Worm (Caenorhabditis elegans) whole organism, young adult: ENCODE data around the gene W07E11.1.

ENCODE experiments used
- B0035.1 ChIP-seq: sonication (generic microtip); optimal IDR thresholded peaks from 2 replicates; lab custom pipeline; 2016; ENCODE audit warnings: missing genetic modification characterization, mild to moderate bottlenecking, missing compliant biosample characterization, missing genotype, missing genetic modification reagents
- B0261.1 ChIP-seq: sonication (generic microtip); optimal IDR thresholded peaks from 2 replicates; lab custom pipeline; 2016; ENCODE audit warnings: mild to moderate bottlenecking, missing genetic modification characterization, moderate library complexity, missing compliant biosample characterization
- B0336.3 ChIP-seq: fragments of 200-800 bp; sonication (Bioruptor generic); IDR thresholded peaks from 2 replicates; pipeline ENCODE4 v1.3.6; 2022; ENCODE audit warnings: missing genetic modification characterization, missing compliant biosample characterization
- D2030.7 ChIP-seq: fragments of 200-800 bp; sonication (Bioruptor generic); IDR thresholded peaks from 2 replicates; pipeline ENCODE4 v1.3.6; 2022; ENCODE audit warnings: missing genetic modification reagents, missing genetic modification characterization, missing compliant biosample characterization
- F33H1.4 ChIP-seq: fragments of 200-800 bp; sonication (Bioruptor generic); IDR thresholded peaks from 2 replicates; pipeline ENCODE4 v1.3.6; 2022; ENCODE audit warnings: missing genetic modification reagents, missing genetic modification characterization, missing compliant biosample characterization
- F37B4.10 ChIP-seq: fragments of 200-800 bp; sonication (Bioruptor generic); IDR thresholded peaks from 2 replicates; pipeline ENCODE4 v1.3.6; 2022; ENCODE audit warnings: missing genetic modification characterization, missing compliant biosample characterization
- F52B5.7 ChIP-seq: sonication (generic microtip); optimal IDR thresholded peaks from 2 replicates; lab custom pipeline; 2016; ENCODE audit warnings: mild to moderate bottlenecking, missing genetic modification characterization, missing compliant biosample characterization
- F55B11.4 ChIP-seq: sonication (generic microtip); optimal IDR thresholded peaks from 2 replicates; lab custom pipeline; 2016; ENCODE audit warnings: missing compliant biosample characterization, missing genetic modification characterization, borderline replicate concordance; ENCODE audit not compliant: insufficient read depth
- F57A8.1 ChIP-seq: fragments of 200-800 bp; sonication (Bioruptor generic); optimal IDR thresholded peaks from 2 replicates; lab custom pipeline; 2018; ENCODE audit warnings: mild to moderate bottlenecking, missing genetic modification characterization, moderate library complexity, missing compliant biosample characterization
- atf-7 ChIP-seq: sonication (generic microtip); optimal IDR thresholded peaks from 2 replicates; lab custom pipeline; 2017; ENCODE audit warnings: mild to moderate bottlenecking, missing genetic modification characterization, missing compliant biosample characterization
- attf-3 ChIP-seq: fragments of 200-800 bp; sonication (Bioruptor generic); conservative IDR thresholded peaks from 2 replicates; pipeline ENCODE4 v1.3.6; 2022; ENCODE audit warnings: missing genetic modification reagents, missing genetic modification characterization, missing compliant biosample characterization
- bed-2 ChIP-seq: fragments of 200-800 bp; sonication (Bioruptor generic); IDR thresholded peaks from 2 replicates; pipeline ENCODE4 v1.3.6; 2022; ENCODE audit warnings: missing genetic modification reagents, missing genetic modification characterization, missing compliant biosample characterization
- cebp-1 ChIP-seq, 2 experiments: fragments of 200-800 bp in 1 of 2; sonication (Bioruptor generic) in 1 of 2; sonication (generic microtip) in 1 of 2; IDR thresholded peaks in 1 of 2; optimal IDR thresholded peaks in 1 of 2; 2 replicates each; pipeline versions ENCODE4 v1.3.6 to Lab custom; 2017 to 2022; ENCODE audit warnings: missing compliant biosample characterization in 2 of 2, missing genetic modification characterization in 2 of 2, mild to moderate bottlenecking in 1 of 2, missing genetic modification reagents in 1 of 2, moderate library complexity in 1 of 2
- ceh-100 ChIP-seq: fragments of 200-800 bp; sonication (Bioruptor generic); IDR thresholded peaks from 2 replicates; pipeline ENCODE4 v1.3.6; 2022; ENCODE audit warnings: missing genetic modification reagents, missing genetic modification characterization, missing compliant biosample characterization
- ceh-27 ChIP-seq: fragments of 200-800 bp; sonication (Bioruptor generic); optimal IDR thresholded peaks from 2 replicates; lab custom pipeline; 2018; ENCODE audit warnings: mild to moderate bottlenecking, missing genetic modification characterization, moderate library complexity, missing compliant biosample characterization
- egl-44 ChIP-seq: fragments of 200-800 bp; sonication (Bioruptor generic); IDR thresholded peaks from 2 replicates; pipeline ENCODE4 v1.3.6; 2022; ENCODE audit warnings: missing genetic modification reagents, missing genetic modification characterization, missing compliant biosample characterization
- ekl-4 ChIP-seq: fragments of 200-800 bp; sonication (Bioruptor generic); IDR thresholded peaks from 2 replicates; pipeline ENCODE4 v1.3.6; 2022; ENCODE audit warnings: missing genetic modification reagents, missing genetic modification characterization, missing compliant biosample characterization
- fkh-3 ChIP-seq: sonication (generic microtip); optimal IDR thresholded peaks from 2 replicates; lab custom pipeline; 2016; ENCODE audit warnings: mild to moderate bottlenecking, missing genetic modification characterization, missing compliant biosample characterization
- gei-17 ChIP-seq: fragments of 200-800 bp; sonication (Bioruptor generic); optimal IDR thresholded peaks from 2 replicates; lab custom pipeline; 2018; ENCODE audit warnings: mild to moderate bottlenecking, missing genetic modification characterization, missing compliant biosample characterization
- hmg-1.2 ChIP-seq: fragments of 200-800 bp; sonication (Bioruptor generic); IDR thresholded peaks from 2 replicates; pipeline ENCODE4 v1.3.6; 2022; ENCODE audit warnings: missing genetic modification reagents, missing genetic modification characterization, missing compliant biosample characterization
- hsf-1 ChIP-seq: fragments of 200-800 bp; sonication (Bioruptor generic); IDR thresholded peaks from 2 replicates; pipeline ENCODE4 v1.3.6; 2022; ENCODE audit warnings: missing genetic modification reagents, missing genetic modification characterization, missing compliant biosample characterization
- let-607 ChIP-seq, 2 experiments: fragments of 200-800 bp in 1 of 2; sonication (Bioruptor generic) in 1 of 2; sonication (generic microtip) in 1 of 2; optimal IDR thresholded peaks; 2 replicates each; lab custom pipeline; 2016 to 2018; ENCODE audit warnings: mild to moderate bottlenecking in 2 of 2, missing compliant biosample characterization in 2 of 2, missing genetic modification characterization in 2 of 2, moderate library complexity in 2 of 2, missing genotype in 1 of 2
- lin-35 ChIP-seq, 3 experiments: fragments of 150-350 bp in 2 of 3; sonication (generic microtip) in 1 of 3; optimal IDR thresholded peaks; 2 replicates each; lab custom pipeline; 2014 to 2018; ENCODE audit warnings: missing biosample characterization in 3 of 3, missing genetic modification characterization in 3 of 3, missing genetic modification reagents in 3 of 3
- madf-3 ChIP-seq: fragments of 200-800 bp; sonication (Bioruptor generic); IDR thresholded peaks from 2 replicates; pipeline ENCODE4 v1.3.6; 2022; ENCODE audit warnings: missing genetic modification reagents, missing genetic modification characterization, missing compliant biosample characterization
- madf-8 ChIP-seq: fragments of 200-800 bp; sonication (Bioruptor generic); conservative IDR thresholded peaks from 2 replicates; pipeline ENCODE4 v1.3.6; 2022; ENCODE audit warnings: missing genetic modification reagents, missing genetic modification characterization, missing compliant biosample characterization
- mcd-1 ChIP-seq: fragments of 200-800 bp; sonication (Bioruptor generic); IDR thresholded peaks from 2 replicates; pipeline ENCODE4 v1.3.6; 2022; ENCODE audit warnings: missing genetic modification reagents, missing genetic modification characterization, missing compliant biosample characterization
- mes-4 ChIP-seq: sonication (generic microtip); optimal IDR thresholded peaks from 2 replicates; lab custom pipeline; 2016; ENCODE audit warnings: missing genotype, missing genetic modification characterization, missing compliant biosample characterization
- nhr-179 ChIP-seq: sonication (generic microtip); optimal IDR thresholded peaks from 2 replicates; lab custom pipeline; 2016; ENCODE audit warnings: mild to moderate bottlenecking, missing genetic modification characterization, missing compliant biosample characterization
- nhr-80 ChIP-seq: sonication (generic microtip); optimal IDR thresholded peaks from 2 replicates; lab custom pipeline; 2016; ENCODE audit warnings: missing genetic modification characterization, missing compliant biosample characterization
- nhr-90 ChIP-seq: sonication (generic microtip); optimal IDR thresholded peaks from 2 replicates; lab custom pipeline; 2016; ENCODE audit warnings: missing genotype, mild to moderate bottlenecking, missing genetic modification characterization, missing compliant biosample characterization
- rec-8 ChIP-seq, 2 experiments: sonication (generic microtip); optimal IDR thresholded peaks; 2 replicates each; lab custom pipeline; 2016; ENCODE audit warnings: mild to moderate bottlenecking in 2 of 2, missing genetic modification characterization in 2 of 2, missing genetic modification reagents in 2 of 2, missing genotype in 2 of 2, missing biosample characterization in 1 of 2, missing compliant biosample characterization in 1 of 2, moderate library complexity in 1 of 2
- rpc-1 ChIP-seq, 2 experiments: fragments of 150-350 bp in 1 of 2; sonication (generic microtip) in 1 of 2; optimal IDR thresholded peaks; 2 replicates each; lab custom pipeline; 2014 to 2018; ENCODE audit warnings: missing biosample characterization in 1 of 2, missing genetic modification characterization in 1 of 2, missing genetic modification reagents in 1 of 2, missing genotype in 1 of 2
- sea-2 ChIP-seq: fragments of 200-800 bp; sonication (Bioruptor generic); IDR thresholded peaks from 2 replicates; pipeline ENCODE4 v1.3.6; 2022; ENCODE audit warnings: missing genetic modification characterization, missing compliant biosample characterization
- snpc-3.4 ChIP-seq: sonication (generic microtip); optimal IDR thresholded peaks from 2 replicates; lab custom pipeline; 2017; ENCODE audit warnings: missing genetic modification characterization, mild to moderate bottlenecking, missing compliant biosample characterization, antibody characterized with exemption, moderate library complexity, missing genotype, missing genetic modification reagents
- xnd-1 ChIP-seq: sonication (generic microtip); optimal IDR thresholded peaks from 2 replicates; lab custom pipeline; 2016; ENCODE audit warnings: missing genotype, missing genetic modification reagents, missing genetic modification characterization, missing compliant biosample characterization
- zfh-2 ChIP-seq: fragments of 200-800 bp; sonication (Bioruptor generic); conservative IDR thresholded peaks from 2 replicates; pipeline ENCODE4 v1.3.6; 2022; ENCODE audit warnings: missing genetic modification reagents, missing genetic modification characterization, missing compliant biosample characterization
- ztf-26 ChIP-seq: sonication (generic microtip); optimal IDR thresholded peaks from 2 replicates; lab custom pipeline; 2017; ENCODE audit warnings: missing genetic modification characterization, missing compliant biosample characterization
- ztf-3 ChIP-seq: fragments of 200-800 bp; sonication (Bioruptor generic); optimal IDR thresholded peaks from 2 replicates; lab custom pipeline; 2018; ENCODE audit warnings: mild to moderate bottlenecking, missing genetic modification characterization, missing compliant biosample characterization

W07E11.1 gene

ce11 chrX:10078089-10078488 is 6.3 kb upstream of the W07E11.1 start (continued):
- no peak for TF ChIP-seq ekl-4 (GFP tag; lab: Robert Waterston, UW)

- TF ChIP-seq F55B11.4 = no peak
- no peak for TF ChIP-seq madf-3 (GFP tag; lab: Robert Waterston, UW)
- TF ChIP-seq F33H1.4 (GFP tag; lab: Robert Waterston, UW) = no peak
- no peak for TF ChIP-seq ztf-26 (tag; lab: Kevin White, UChicago)
- no peak for TF ChIP-seq B0035.1 (tag; lab: Kevin White, UChicago)
- no peak for TF ChIP-seq hsf-1 (GFP tag; lab: Robert Waterston, UW)
- no peak for TF ChIP-seq cebp-1 (GFP tag; IDR thresholded peaks at IDR 0.05; lab: Robert Waterston, UW)
- no peak for TF ChIP-seq cebp-1 (tag; optimal IDR thresholded peaks at IDR 0.05; lab: Kevin White, UChicago)
- no peak for TF ChIP-seq xnd-1 (tag; lab: Kevin White, UChicago)
- TF ChIP-seq rec-8 (tag; optimal IDR thresholded peaks at IDR 0.05; lab: Kevin White, UChicago) = no peak
- no peak for TF ChIP-seq atf-7 (tag; lab: Kevin White, UChicago)
- no peak for TF ChIP-seq hmg-1.2 (GFP tag; lab: Robert Waterston, UW)
- no peak for TF ChIP-seq bed-2 (GFP tag; lab: Robert Waterston, UW)
- no peak for TF ChIP-seq ceh-27 (GFP tag; lab: Kevin White, UChicago)
- no peak for TF ChIP-seq B0336.3
Measured at ce11 chrX:10078637-10079036, 5.8 kb upstream of the W07E11.1 start.

- TF ChIP-seq attf-3 (GFP tag; lab: Robert Waterston, UW) (no peak), zfh-2 (peak; percentile 55), F57A8.1 (GFP tag; lab: Kevin White, UChicago) (no peak), mes-4 (tag; lab: Kevin White, UChicago) (no peak), rpc-1 (optimal IDR thresholded peaks at IDR 0.05; lab: Kevin White, UChicago) (no peak), rpc-1 (tag; optimal IDR thresholded peaks at IDR 0.05; lab: Kevin White, UChicago) (no peak), fkh-3 (tag; lab: Kevin White, UChicago) (no peak), ztf-3 (GFP tag; lab: Kevin White, UChicago) (no peak), egl-44 (GFP tag; lab: Robert Waterston, UW) (no peak), D2030.7 (no peak)
Measured at ce11 chrX:10079230-10079629, 5.2 kb upstream of the W07E11.1 start.

ce11 chrX:10081077-10081476 is 3.3 kb upstream of the W07E11.1 start:
- TF ChIP-seq lin-35 (GFP tag; optimal IDR thresholded peaks at IDR 0.05; lab: Kevin White, UChicago) (no peak), madf-8 (no peak), F52B5.7 (tag; lab: Kevin White, UChicago) (no peak), sea-2 (no peak), nhr-179 (tag; lab: Kevin White, UChicago) (no peak), B0261.1 (tag; lab: Kevin White, UChicago) (no peak), xnd-1 (tag; lab: Kevin White, UChicago) (no peak), snpc-3.4 (tag; lab: Kevin White, UChicago) (no peak), gei-17 (GFP tag; lab: Kevin White, UChicago) (no peak), nhr-80 (tag; lab: Kevin White, UChicago) (no peak), ceh-100 (GFP tag; lab: Robert Waterston, UW) (no peak), nhr-90 (no peak), rec-8 (tag; optimal IDR thresholded peaks at IDR 0.05; lab: Kevin White, UChicago) (no peak), mcd-1 (GFP tag; lab: Robert Waterston, UW) (no peak), F37B4.10 (GFP tag; lab: Robert Waterston, UW) (no peak), F55B11.4 (no peak), let-607 (tag; optimal IDR thresholded peaks at IDR 0.05; lab: Kevin White, UChicago) (no peak)
